Fruit fly (Drosophila melanogaster) whole organism, embryonic: ENCODE results near the gene JMJD4.

Experiments used
- Abd-B ChIP-seq: fragments of 200-800 bp; sonication (Bioruptor generic); optimal IDR thresholded peaks from 2 replicates; lab custom pipeline; 2018; ENCODE audit warnings: missing biosample characterization, mild to moderate bottlenecking, missing genetic modification characterization, moderate library complexity
- Bgb ChIP-seq: fragments of 200-800 bp; sonication (Bioruptor generic); IDR thresholded peaks from 2 replicates; pipeline ENCODE4 v1.3.6; 2022; ENCODE audit warnings: missing biosample characterization, missing genetic modification characterization; ENCODE audit not compliant: partially characterized antibody
- BtbVII ChIP-seq: fragments of 200-800 bp; sonication (Bioruptor generic); optimal IDR thresholded peaks from 3 replicates; lab custom pipeline; 2017; ENCODE audit warnings: missing biosample characterization, mild to moderate bottlenecking, missing genetic modification characterization
- C15 ChIP-seq: fragments of 200-800 bp; sonication (Bioruptor generic); IDR thresholded peaks from 3 replicates; pipeline ENCODE4 v1.3.6; 2022; ENCODE audit warnings: missing biosample characterization, missing genetic modification characterization
- CG10209 ChIP-seq: fragments of 200-800 bp; sonication (Bioruptor generic); optimal IDR thresholded peaks from 3 replicates; lab custom pipeline; 2017; ENCODE audit warnings: missing biosample characterization, mild to moderate bottlenecking, missing genetic modification characterization, missing genetic modification reagents
- CG11085 ChIP-seq: fragments of 200-800 bp; sonication (Bioruptor generic); IDR thresholded peaks from 2 replicates; pipeline ENCODE4 v1.3.6; 2022; ENCODE audit warnings: missing biosample characterization, missing genetic modification characterization
- CG11560 ChIP-seq: fragments of 200-800 bp; sonication (Bioruptor generic); IDR thresholded peaks from 3 replicates; pipeline ENCODE4 v1.3.6; 2022; ENCODE audit warnings: missing biosample characterization, missing genetic modification characterization
- CG11695 ChIP-seq: fragments of 200-800 bp; sonication (Bioruptor generic); IDR thresholded peaks from 3 replicates; pipeline ENCODE4 v1.3.6; 2022; ENCODE audit warnings: missing biosample characterization, missing genetic modification characterization
- CG1233 ChIP-seq: fragments of 200-800 bp; sonication (Bioruptor generic); optimal IDR thresholded peaks from 4 replicates; lab custom pipeline; 2018; ENCODE audit warnings: missing biosample characterization, mild to moderate bottlenecking, missing genetic modification characterization
- CG12391 ChIP-seq: fragments of 200-800 bp; sonication (Bioruptor generic); optimal IDR thresholded peaks from 3 replicates; lab custom pipeline; 2018; ENCODE audit warnings: missing biosample characterization, mild to moderate bottlenecking, missing genetic modification characterization, moderate library complexity
- CG12942 ChIP-seq: fragments of 200-800 bp; sonication (Bioruptor generic); optimal IDR thresholded peaks from 3 replicates; lab custom pipeline; 2016; ENCODE audit warnings: missing biosample characterization, missing genetic modification characterization
- CG13287 ChIP-seq: fragments of 200-800 bp; sonication (Bioruptor generic); IDR thresholded peaks from 2 replicates; pipeline ENCODE4 v1.3.6; 2022; ENCODE audit warnings: missing biosample characterization, missing genetic modification characterization; ENCODE audit not compliant: partially characterized antibody
- CG14014 ChIP-seq: fragments of 200-800 bp; sonication (Bioruptor generic); IDR thresholded peaks from 2 replicates; pipeline ENCODE4 v1.3.6; 2022; ENCODE audit warnings: missing biosample characterization, missing genetic modification characterization
- CG14441 ChIP-seq: fragments of 200-800 bp; sonication (Bioruptor generic); IDR thresholded peaks from 2 replicates; pipeline ENCODE4 v1.3.6; 2022; ENCODE audit warnings: missing biosample characterization, missing genetic modification characterization
- CG14860 ChIP-seq: fragments of 200-800 bp; sonication (Bioruptor generic); IDR thresholded peaks from 3 replicates; pipeline ENCODE4 v1.3.6; 2022; ENCODE audit warnings: missing biosample characterization, missing genetic modification characterization; ENCODE audit not compliant: partially characterized antibody
- CG16815 ChIP-seq: fragments of 200-800 bp; sonication (Bioruptor generic); optimal IDR thresholded peaks from 3 replicates; lab custom pipeline; 2017; ENCODE audit warnings: missing biosample characterization, mild to moderate bottlenecking, missing genetic modification characterization
- CG17328 ChIP-seq: fragments of 200-800 bp; sonication (Bioruptor generic); IDR thresholded peaks from 2 replicates; pipeline ENCODE4 v1.3.6; 2022; ENCODE audit warnings: missing biosample characterization, missing genetic modification characterization
- CG3281 ChIP-seq: fragments of 200-800 bp; sonication (Bioruptor generic); optimal IDR thresholded peaks from 3 replicates; lab custom pipeline; 2017; ENCODE audit warnings: missing biosample characterization, mild to moderate bottlenecking, missing genetic modification characterization
- CG43689 ChIP-seq: fragments of 200-800 bp; sonication (Bioruptor generic); IDR thresholded peaks from 2 replicates; pipeline ENCODE4 v1.3.6; 2022; ENCODE audit warnings: missing biosample characterization, missing genetic modification characterization
- CG4707 ChIP-seq: fragments of 200-800 bp; sonication (Bioruptor generic); optimal IDR thresholded peaks from 2 replicates; lab custom pipeline; 2018; ENCODE audit warnings: missing biosample characterization, mild to moderate bottlenecking, missing genetic modification characterization, moderate library complexity
- CG5180 ChIP-seq: fragments of 200-800 bp; sonication (Bioruptor generic); optimal IDR thresholded peaks from 3 replicates; lab custom pipeline; 2017; ENCODE audit warnings: missing biosample characterization, missing genetic modification characterization, mild to moderate bottlenecking, moderate library complexity, missing genetic modification reagents
- CG6654 ChIP-seq: fragments of 200-800 bp; sonication (Bioruptor generic); optimal IDR thresholded peaks from 2 replicates; lab custom pipeline; 2017; ENCODE audit warnings: missing biosample characterization, mild to moderate bottlenecking, missing genetic modification characterization
- CG9609 ChIP-seq: fragments of 200-800 bp; sonication (Bioruptor generic); optimal IDR thresholded peaks from 3 replicates; lab custom pipeline; 2016; ENCODE audit warnings: missing biosample characterization, missing genetic modification characterization
- CG9797 ChIP-seq: fragments of 200-800 bp; sonication (Bioruptor generic); optimal IDR thresholded peaks from 3 replicates; lab custom pipeline; 2018; ENCODE audit warnings: missing biosample characterization, mild to moderate bottlenecking, missing genetic modification characterization
- CHES-1-like ChIP-seq: fragments of 200-800 bp; sonication (Bioruptor generic); optimal IDR thresholded peaks from 2 replicates; lab custom pipeline; 2016; ENCODE audit warnings: missing biosample characterization, missing genetic modification characterization
- HLH4C ChIP-seq: fragments of 200-800 bp; sonication (Bioruptor generic); IDR thresholded peaks from 3 replicates; pipeline ENCODE4 v1.3.6; 2022; ENCODE audit warnings: missing biosample characterization, missing genetic modification characterization; ENCODE audit not compliant: partially characterized antibody
- HLH54F ChIP-seq: fragments of 200-800 bp; sonication (Bioruptor generic); optimal IDR thresholded peaks from 3 replicates; lab custom pipeline; 2016; ENCODE audit warnings: missing biosample characterization, missing genetic modification characterization
- Hr39 ChIP-seq: fragments of >200 bp; optimal IDR thresholded peaks from 2 replicates; lab custom pipeline; 2017
- Opbp ChIP-seq: fragments of 200-800 bp; sonication (Bioruptor generic); IDR thresholded peaks from 3 replicates; pipeline ENCODE4 v1.3.6; 2022; ENCODE audit warnings: missing biosample characterization, missing genetic modification characterization; ENCODE audit not compliant: partially characterized antibody
- Sin3A ChIP-seq: fragments of >200 bp; optimal IDR thresholded peaks from 2 replicates; lab custom pipeline; 2018
- ap ChIP-seq: fragments of 200-800 bp; sonication (Bioruptor generic); IDR thresholded peaks from 2 replicates; pipeline ENCODE4 v1.3.6; 2022; ENCODE audit warnings: missing biosample characterization, missing genetic modification characterization
- bcd ChIP-seq: fragments of 200-800 bp; sonication (Bioruptor generic); optimal IDR thresholded peaks from 2 replicates; lab custom pipeline; 2017; ENCODE audit warnings: missing biosample characterization, mild to moderate bottlenecking, missing genetic modification characterization
- br ChIP-seq: fragments of >200 bp; optimal IDR thresholded peaks from 2 replicates; lab custom pipeline; 2017
- cas ChIP-seq: fragments of 200-800 bp; sonication (Bioruptor generic); IDR thresholded peaks from 2 replicates; pipeline ENCODE4 v1.3.6; 2022; ENCODE audit warnings: missing biosample characterization, missing genetic modification characterization
- chif ChIP-seq, 2 experiments: fragments of 200-800 bp; sonication (Bioruptor generic); optimal IDR thresholded peaks; 3 replicates each; lab custom pipeline; 2016; ENCODE audit warnings: missing biosample characterization in 2 of 2, missing genetic modification characterization in 2 of 2
- dati ChIP-seq: fragments of 200-800 bp; sonication (Bioruptor generic); IDR thresholded peaks from 2 replicates; pipeline ENCODE4 v1.3.6; 2022; ENCODE audit warnings: missing biosample characterization, missing genetic modification characterization
- disco-r ChIP-seq: fragments of 200-800 bp; sonication (Bioruptor generic); optimal IDR thresholded peaks from 2 replicates; lab custom pipeline; 2016; ENCODE audit warnings: missing biosample characterization, missing genetic modification characterization
- dmrt11E ChIP-seq: fragments of 200-800 bp; sonication (Bioruptor generic); optimal IDR thresholded peaks from 3 replicates; lab custom pipeline; 2018; ENCODE audit warnings: missing biosample characterization, mild to moderate bottlenecking, missing genetic modification characterization, moderate library complexity
- gro ChIP-seq: fragments of 200-800 bp; sonication (Bioruptor generic); optimal IDR thresholded peaks from 2 replicates; lab custom pipeline; 2016; ENCODE audit warnings: missing biosample characterization, missing genetic modification characterization
- hth ChIP-seq: fragments of >200 bp; optimal IDR thresholded peaks from 2 replicates; lab custom pipeline; 2017; ENCODE audit warnings: inconsistent platforms
- kay ChIP-seq: fragments of 200-800 bp; sonication (Bioruptor generic); optimal IDR thresholded peaks from 2 replicates; lab custom pipeline; 2016; ENCODE audit warnings: missing biosample characterization, missing genetic modification characterization
- klu ChIP-seq: fragments of 200-800 bp; sonication (Bioruptor generic); IDR thresholded peaks from 2 replicates; pipeline ENCODE4 v1.3.6; 2022; ENCODE audit warnings: missing biosample characterization, missing genetic modification characterization
- kni ChIP-seq: fragments of 200-800 bp; sonication (Bioruptor generic); optimal IDR thresholded peaks from 3 replicates; lab custom pipeline; 2017; ENCODE audit warnings: mild to moderate bottlenecking, missing biosample characterization, missing genetic modification reagents, missing genetic modification characterization
- lmd ChIP-seq: fragments of 200-800 bp; sonication (Bioruptor generic); IDR thresholded peaks from 2 replicates; pipeline ENCODE4 v1.3.6; 2022; ENCODE audit warnings: missing biosample characterization, missing genetic modification characterization
- mld ChIP-seq: fragments of 200-800 bp; sonication (Bioruptor generic); IDR thresholded peaks from 3 replicates; pipeline ENCODE4 v1.3.6; 2022; ENCODE audit warnings: missing biosample characterization, missing genetic modification characterization; ENCODE audit not compliant: partially characterized antibody
- nerfin-1 ChIP-seq: fragments of 200-800 bp; sonication (Bioruptor generic); optimal IDR thresholded peaks from 3 replicates; lab custom pipeline; 2019; ENCODE audit warnings: missing biosample characterization, mild to moderate bottlenecking, missing genetic modification characterization, moderate library complexity
- nmo ChIP-seq: fragments of 200-800 bp; sonication (Bioruptor generic); optimal IDR thresholded peaks from 2 replicates; lab custom pipeline; 2018; ENCODE audit warnings: missing biosample characterization, mild to moderate bottlenecking, missing genetic modification characterization, moderate library complexity
- run ChIP-seq: fragments of 200-800 bp; sonication (Bioruptor generic); optimal IDR thresholded peaks from 3 replicates; lab custom pipeline; 2018; ENCODE audit warnings: missing biosample characterization, mild to moderate bottlenecking, missing genetic modification characterization
- sima ChIP-seq: fragments of 200-800 bp; sonication (Bioruptor generic); optimal IDR thresholded peaks from 2 replicates; lab custom pipeline; 2016; ENCODE audit warnings: missing biosample characterization, missing genetic modification characterization
- slp2 ChIP-seq: fragments of 200-800 bp; sonication (Bioruptor generic); optimal IDR thresholded peaks from 2 replicates; lab custom pipeline; 2016; ENCODE audit warnings: missing biosample characterization, missing genetic modification characterization
- so ChIP-seq: fragments of 200-800 bp; sonication (Bioruptor generic); IDR thresholded peaks from 3 replicates; pipeline ENCODE4 v1.3.6; 2022; ENCODE audit warnings: missing biosample characterization, missing genetic modification characterization
- vfl ChIP-seq: fragments of 200-800 bp; sonication (Bioruptor generic); optimal IDR thresholded peaks from 2 replicates; lab custom pipeline; 2016; ENCODE audit warnings: missing biosample characterization, missing genetic modification characterization
- yki ChIP-seq: fragments of >200 bp; optimal IDR thresholded peaks from 3 replicates; lab custom pipeline; 2018

Gene JMJD4

DNA sequence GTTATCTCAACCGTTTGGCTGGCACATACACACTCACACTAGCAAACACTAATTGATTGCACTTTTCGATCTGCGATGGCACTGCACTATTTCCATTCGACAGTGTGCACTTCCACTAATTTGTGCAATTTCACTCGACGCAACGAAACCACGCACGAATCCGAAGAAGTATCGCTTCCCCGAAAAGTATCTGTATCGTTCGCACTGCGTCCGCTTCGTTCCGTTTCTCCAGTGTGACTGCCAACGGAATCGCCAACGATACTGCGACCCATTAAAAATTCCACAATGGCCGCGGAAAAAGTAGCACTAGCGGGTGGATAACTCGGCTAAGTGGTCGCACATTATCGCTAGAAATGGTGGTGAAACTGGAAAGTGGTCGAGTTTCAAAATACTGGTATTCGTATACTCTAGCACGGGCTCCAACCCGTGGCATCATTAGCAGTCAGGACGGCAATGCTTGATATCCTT lies 6.9 kb downstream of the JMJD4 start, which contains the start of gene Socs36E (continued):
- TF ChIP-seq klu (GFP tag; lab: Robert Waterston, UW), result no peak
- peak; percentile 49 for TF ChIP-seq CHES-1-like (GFP tag; lab: Kevin White, UChicago)
- TF ChIP-seq yki (lab: Kevin White, UChicago), result peak; percentile 25
- TF ChIP-seq CG16815 (GFP tag; lab: Kevin White, UChicago), result no peak
- TF ChIP-seq lmd (GFP tag; lab: Robert Waterston, UW), result no peak
- TF ChIP-seq Abd-B, result peak; percentile 91
- TF ChIP-seq CG9797, result peak; percentile 99
- TF ChIP-seq CG11560 (tag; lab: Robert Waterston, UW), result peak; percentile 56; the same call in 2 of the 3 replicates
- TF ChIP-seq slp2 (GFP tag; lab: Kevin White, UChicago), result no peak
- peak; percentile 53; the same call in 2 of the 3 replicates for TF ChIP-seq HLH4C (GFP tag; lab: Robert Waterston, UW)
- no peak for TF ChIP-seq Hr39
- TF ChIP-seq CG13287, result peak; percentile 62
- TF ChIP-seq dmrt11E (tag; lab: Kevin White, UChicago), result no peak
- TF ChIP-seq CG12942 (GFP tag; lab: Kevin White, UChicago), result no peak
- no peak for TF ChIP-seq ap
- TF ChIP-seq Bgb (GFP tag; lab: Robert Waterston, UW), result peak; percentile 77
- TF ChIP-seq gro, result peak; percentile 56
- TF ChIP-seq mld (GFP tag; lab: Robert Waterston, UW), result no peak
- no peak for TF ChIP-seq kay (GFP tag; lab: Kevin White, UChicago)
- peak; percentile 52 for TF ChIP-seq vfl (GFP tag; lab: Kevin White, UChicago)
- no peak for TF ChIP-seq CG6654 (GFP tag; lab: Kevin White, UChicago)
- TF ChIP-seq CG11695 (GFP tag; lab: Robert Waterston, UW), result no peak
- no peak for TF ChIP-seq CG10209 (GFP tag; lab: Kevin White, UChicago)
- no peak for TF ChIP-seq CG43689 (GFP tag; lab: Robert Waterston, UW)
- TF ChIP-seq dati (GFP tag; lab: Robert Waterston, UW), result no peak
- 0 out of 2 replicates have a peak, but pooled peaks have one; percentile 25 for TF ChIP-seq CG17328 (GFP tag; lab: Robert Waterston, UW)
- TF ChIP-seq CG1233 (GFP tag; lab: Kevin White, UChicago), result no peak
- TF ChIP-seq br (lab: Kevin White, UChicago), result no peak
- TF ChIP-seq CG5180 (GFP tag; lab: Kevin White, UChicago), result no peak
- TF ChIP-seq CG14441 (GFP tag; lab: Robert Waterston, UW), result no peak
- peak; percentile 51 for TF ChIP-seq CG12391 (tag; lab: Kevin White, UChicago)
- peak; percentile 65; the same call in 2 of the 3 replicates for TF ChIP-seq so (GFP tag; lab: Robert Waterston, UW)
- peak; percentile 23 for TF ChIP-seq Sin3A (lab: Kevin White, UChicago)
- TF ChIP-seq CG11085 (GFP tag; lab: Robert Waterston, UW), result no peak
- no peak for TF ChIP-seq run
- peak; percentile 23 for TF ChIP-seq HLH54F (GFP tag; lab: Kevin White, UChicago)
- no peak for TF ChIP-seq C15 (GFP tag; lab: Robert Waterston, UW)
- TF ChIP-seq kni (GFP tag; lab: Kevin White, UChicago), result peak; percentile 37
- TF ChIP-seq bcd (GFP tag; lab: Kevin White, UChicago), result peak; percentile 9
- TF ChIP-seq CG14860, result no peak
- peak; percentile 12 for TF ChIP-seq CG4707 (GFP tag; lab: Kevin White, UChicago)
- TF ChIP-seq nerfin-1 (tag; lab: Kevin White, UChicago), result no peak
- peak; percentile 26 for TF ChIP-seq CG9609 (GFP tag; lab: Kevin White, UChicago)
- peak; percentile 73 for TF ChIP-seq nmo (GFP tag; lab: Kevin White, UChicago)
- no peak for TF ChIP-seq BtbVII (GFP tag; lab: Kevin White, UChicago)
- no peak for TF ChIP-seq hth (lab: Kevin White, UChicago)
- no peak for TF ChIP-seq CG3281 (GFP tag; lab: Kevin White, UChicago)
- TF ChIP-seq sima (GFP tag; lab: Kevin White, UChicago), result no peak
- TF ChIP-seq cas, result no peak
- TF ChIP-seq chif (GFP tag; optimal IDR thresholded peaks at IDR 0.05; lab: Kevin White, UChicago), result peak in 1 of 2 experiments; percentile 29
- peak; percentile 72 for TF ChIP-seq Opbp (GFP tag; lab: Robert Waterston, UW)
- peak; percentile 36 for TF ChIP-seq disco-r (GFP tag; lab: Kevin White, UChicago)
- no peak for TF ChIP-seq CG14014 (GFP tag; lab: Robert Waterston, UW)
